Worm (Caenorhabditis elegans) whole organism, early embryonic: ENCODE measurements around the gene Y17G7B.3.

ENCODE experiments used
- B0310.2 ChIP-seq: sonication (generic microtip); optimal IDR thresholded peaks from 2 replicates; lab custom pipeline; 2016; ENCODE audit warnings: mild to moderate bottlenecking, missing genetic modification characterization, missing compliant biosample characterization
- F13C5.2 ChIP-seq: sonication (generic microtip); optimal IDR thresholded peaks from 2 replicates; lab custom pipeline; 2017; ENCODE audit warnings: mild to moderate bottlenecking, missing genetic modification characterization, inconsistent platforms, missing compliant biosample characterization
- aly-1 ChIP-seq: sonication (generic microtip); optimal IDR thresholded peaks from 2 replicates; lab custom pipeline; 2016; ENCODE audit warnings: missing genetic modification characterization, missing compliant biosample characterization
- ama-1 ChIP-seq: fragments of 150-350 bp; optimal IDR thresholded peaks from 2 replicates; lab custom pipeline; 2014
- ceh-13 ChIP-seq: fragments of 200-800 bp; sonication (Bioruptor generic); optimal IDR thresholded peaks from 2 replicates; lab custom pipeline; 2018; ENCODE audit warnings: mild to moderate bottlenecking, missing genetic modification characterization, missing compliant biosample characterization
- ceh-36 ChIP-seq: sonication (generic microtip); optimal IDR thresholded peaks from 2 replicates; lab custom pipeline; 2016; ENCODE audit warnings: missing genetic modification characterization, inconsistent platforms, missing compliant biosample characterization
- ets-7 ChIP-seq: sonication (generic microtip); optimal IDR thresholded peaks from 2 replicates; lab custom pipeline; 2016; ENCODE audit warnings: missing genotype, missing genetic modification characterization, missing compliant biosample characterization
- flt-1 ChIP-seq: fragments of 200-800 bp; sonication (Bioruptor generic); IDR thresholded peaks from 2 replicates; pipeline ENCODE4 v1.3.6; 2022; ENCODE audit warnings: missing genetic modification characterization, missing compliant biosample characterization
- hmbx-1 ChIP-seq: sonication (generic microtip); optimal IDR thresholded peaks from 2 replicates; lab custom pipeline; 2016; ENCODE audit warnings: mild to moderate bottlenecking, missing genetic modification characterization, missing compliant biosample characterization
- hmg-4 ChIP-seq: fragments of 200-800 bp; sonication (Bioruptor generic); optimal IDR thresholded peaks from 2 replicates; lab custom pipeline; 2018; ENCODE audit warnings: mild to moderate bottlenecking, missing genetic modification characterization, missing compliant biosample characterization
- hnd-1 ChIP-seq: sonication (generic microtip); optimal IDR thresholded peaks from 2 replicates; lab custom pipeline; 2016; ENCODE audit warnings: missing genetic modification characterization, missing compliant biosample characterization
- pes-1 ChIP-seq: fragments of 200-800 bp; sonication (Bioruptor generic); IDR thresholded peaks from 2 replicates; pipeline ENCODE4 v1.3.6; 2022; ENCODE audit warnings: missing genetic modification reagents, missing genetic modification characterization, missing compliant biosample characterization
- scrt-1 ChIP-seq: fragments of 200-800 bp; sonication (Bioruptor generic); IDR thresholded peaks from 2 replicates; pipeline ENCODE4 v1.3.6; 2022; ENCODE audit warnings: missing genetic modification characterization, missing compliant biosample characterization
- sea-1 ChIP-seq: fragments of 200-800 bp; sonication (Bioruptor generic); conservative IDR thresholded peaks from 2 replicates; pipeline ENCODE4 v1.3.6; 2022; ENCODE audit warnings: missing genetic modification characterization, missing compliant biosample characterization
- tbx-11 ChIP-seq: fragments of 200-800 bp; sonication (Bioruptor generic); IDR thresholded peaks from 2 replicates; pipeline ENCODE4 v1.3.6; 2022; ENCODE audit warnings: missing genetic modification characterization, missing compliant biosample characterization
- tbx-37 ChIP-seq: fragments of 200-800 bp; sonication (Bioruptor generic); conservative IDR thresholded peaks from 2 replicates; pipeline ENCODE4 v1.3.6; 2022; ENCODE audit warnings: missing genetic modification reagents, missing genetic modification characterization, missing compliant biosample characterization
- tra-4 ChIP-seq: sonication (generic microtip); optimal IDR thresholded peaks from 2 replicates; lab custom pipeline; 2017; ENCODE audit warnings: missing genetic modification characterization, missing compliant biosample characterization

The Y17G7B.3 gene

DNA sequence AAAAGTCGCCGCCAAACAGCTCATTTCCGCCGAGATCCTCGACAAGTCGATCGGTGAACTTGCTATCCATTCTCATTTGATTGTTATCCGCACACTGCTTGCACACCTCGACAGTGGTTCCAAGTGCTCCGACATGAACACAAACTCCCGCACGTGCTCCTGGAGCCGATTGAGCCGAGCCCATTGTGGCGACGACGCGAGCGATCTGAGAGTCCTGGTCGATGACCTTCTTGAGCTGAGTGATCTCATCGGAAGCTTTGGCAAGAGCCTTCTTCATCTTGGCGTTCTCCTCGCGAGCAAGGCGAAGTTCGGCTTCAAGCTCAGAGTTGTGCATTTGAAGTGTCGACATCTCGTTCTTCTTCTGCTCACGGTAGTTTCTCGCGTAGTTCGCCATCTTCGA is 10.3 kb upstream of the Y17G7B.3 start:
- TF ChIP-seq hmg-4 (no peak), sea-1 (GFP tag; lab: Robert Waterston, UW) (no peak), B0310.2 (tag; lab: Kevin White, UChicago) (no peak), F13C5.2 (tag; lab: Kevin White, UChicago) (no peak), aly-1 (tag; lab: Kevin White, UChicago) (no peak), scrt-1 (GFP tag; lab: Robert Waterston, UW) (no peak), ama-1 (lab: Kevin White, UChicago) (no peak)

DNA sequence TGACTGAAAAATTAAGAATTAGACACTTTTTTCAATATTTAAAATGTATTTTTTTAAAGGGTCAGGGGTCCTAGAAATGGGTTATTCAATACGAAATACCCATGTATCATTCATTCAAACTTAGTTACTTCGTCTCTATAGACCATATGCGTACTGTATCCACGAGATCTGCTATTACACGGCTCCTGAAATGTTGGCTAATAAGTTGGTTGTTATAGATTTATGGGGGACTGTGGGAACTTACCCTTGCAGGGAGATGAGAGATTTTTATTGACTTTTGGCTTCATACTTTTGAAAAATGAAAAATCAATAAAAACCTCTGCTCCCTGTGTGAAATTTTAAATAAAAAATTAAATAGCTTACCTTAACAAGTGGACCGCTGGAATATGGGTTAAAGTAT is 9.9 kb upstream of the Y17G7B.3 start:
- TF ChIP-seq flt-1 (no peak), hmbx-1 (tag; lab: Kevin White, UChicago) (no peak), tbx-37 (GFP tag; lab: Robert Waterston, UW) (no peak), pes-1 (no peak), scrt-1 (GFP tag; lab: Robert Waterston, UW) (no peak), ceh-36 (tag; lab: Kevin White, UChicago) (no peak), tbx-11 (GFP tag; lab: Robert Waterston, UW) (no peak), ceh-13 (GFP tag; lab: Kevin White, UChicago) (no peak), hnd-1 (no peak), B0310.2 (tag; lab: Kevin White, UChicago) (no peak), F13C5.2 (tag; lab: Kevin White, UChicago) (no peak), aly-1 (tag; lab: Kevin White, UChicago) (no peak), hmg-4 (no peak), ama-1 (lab: Kevin White, UChicago) (no peak), ets-7 (no peak), sea-1 (GFP tag; lab: Robert Waterston, UW) (no peak)

DNA sequence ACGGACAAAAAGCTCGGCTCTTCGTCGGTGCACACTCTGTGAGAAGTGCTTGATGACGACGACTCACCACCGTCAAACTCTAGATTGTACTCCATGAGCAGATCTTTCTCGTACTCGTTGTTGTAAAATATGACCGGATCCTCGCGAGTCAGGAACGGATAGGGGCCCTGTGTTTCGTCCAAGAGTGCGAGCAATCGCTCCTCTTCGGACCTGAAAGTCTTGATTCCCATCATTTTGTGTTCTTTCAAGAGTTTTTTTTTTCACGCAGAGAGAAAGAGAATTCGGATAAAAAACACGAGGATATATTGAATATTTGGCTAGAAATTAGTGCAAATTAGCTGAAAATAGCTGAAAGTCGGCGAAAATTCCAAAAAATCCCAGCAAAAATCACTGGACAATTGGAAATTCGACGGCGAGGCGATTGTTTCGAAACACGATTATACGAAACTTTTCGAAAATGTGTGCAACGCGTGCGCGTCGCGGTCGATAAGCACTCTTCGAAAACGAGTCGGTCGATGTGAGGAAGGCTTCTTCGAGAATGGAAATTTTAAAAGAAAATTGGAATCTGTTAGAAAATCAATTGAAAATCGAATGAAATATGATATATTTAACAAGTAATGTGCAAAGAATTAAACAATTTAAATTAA is 9.3 kb upstream of the Y17G7B.3 start, which contains the start of the genes ash-2 and Y17G7B.20:
Gene ash-2 (plus strand): TSS at position 390 of the 647 bp plus-strand sequence.
Gene Y17G7B.20 (minus strand): TSS at position 396 of the 647 bp plus-strand sequence.
- TF ChIP-seq flt-1 (no peak), tbx-37 (GFP tag; lab: Robert Waterston, UW) (no peak), aly-1 (tag; lab: Kevin White, UChicago) (no peak), ama-1 (lab: Kevin White, UChicago) (peak; percentile 72), F13C5.2 (tag; lab: Kevin White, UChicago) (peak; percentile 74), scrt-1 (GFP tag; lab: Robert Waterston, UW) (no peak), B0310.2 (tag; lab: Kevin White, UChicago) (no peak), hmg-4 (peak; percentile 58)

DNA sequence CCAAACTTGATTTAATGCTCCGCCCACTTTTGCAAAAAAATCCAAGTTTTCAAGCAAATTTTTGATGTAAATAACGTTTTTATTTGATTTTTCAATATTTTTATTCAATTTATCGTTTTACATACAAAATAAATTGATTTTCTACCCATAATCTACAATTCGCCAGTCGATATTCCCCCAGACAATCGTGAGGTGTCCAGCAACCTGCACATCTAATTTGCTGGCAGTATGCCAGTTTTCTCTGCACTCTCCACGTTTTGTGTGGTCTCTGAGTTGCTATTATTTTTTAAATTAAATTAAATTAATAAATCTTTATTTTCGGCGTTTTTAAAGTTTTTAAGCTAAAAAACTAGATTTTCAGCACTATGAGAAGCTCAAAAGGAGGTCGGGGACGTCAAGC is 8.7 kb upstream of the Y17G7B.3 start:
- TF ChIP-seq tbx-37 (GFP tag; lab: Robert Waterston, UW) (0 out of 2 replicates have a peak, but pooled peaks have one; percentile 35), pes-1 (0 out of 2 replicates have a peak, but pooled peaks have one; percentile 41), aly-1 (tag; lab: Kevin White, UChicago) (no peak), F13C5.2 (tag; lab: Kevin White, UChicago) (peak; percentile 62)

DNA sequence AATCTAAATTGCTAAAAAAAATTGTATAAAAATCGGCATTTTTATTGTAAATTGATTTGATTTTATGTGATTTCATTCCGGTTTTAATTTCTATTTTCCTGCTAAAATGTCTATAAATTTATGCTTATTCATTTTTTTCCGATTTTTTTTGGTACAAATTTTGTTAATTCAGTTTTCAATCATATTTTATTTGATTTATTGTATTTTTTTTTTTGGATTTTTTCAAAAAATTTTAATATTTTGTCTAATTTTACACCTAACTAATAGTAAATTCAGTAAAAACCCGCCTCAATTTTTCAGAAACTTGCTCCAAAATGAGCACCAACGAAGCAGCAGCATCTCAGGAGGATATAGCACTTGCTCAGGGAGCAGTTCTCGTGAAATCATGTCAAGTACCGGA is 3.9 kb downstream of the Y17G7B.3 start, which contains the start of gene dhps-1:
Gene dhps-1 (plus strand): TSS at position 301 of the 400 bp plus-strand sequence.
- TF ChIP-seq ets-7: no peak
- no peak for TF ChIP-seq hnd-1
- no peak for TF ChIP-seq ceh-13 (GFP tag; lab: Kevin White, UChicago)
- no peak for TF ChIP-seq tra-4 (tag; lab: Kevin White, UChicago)
- TF ChIP-seq B0310.2 (tag; lab: Kevin White, UChicago): no peak
- TF ChIP-seq tbx-11 (GFP tag; lab: Robert Waterston, UW): no peak
- no peak for TF ChIP-seq flt-1
- TF ChIP-seq F13C5.2 (tag; lab: Kevin White, UChicago): no peak
- TF ChIP-seq aly-1 (tag; lab: Kevin White, UChicago): no peak

DNA sequence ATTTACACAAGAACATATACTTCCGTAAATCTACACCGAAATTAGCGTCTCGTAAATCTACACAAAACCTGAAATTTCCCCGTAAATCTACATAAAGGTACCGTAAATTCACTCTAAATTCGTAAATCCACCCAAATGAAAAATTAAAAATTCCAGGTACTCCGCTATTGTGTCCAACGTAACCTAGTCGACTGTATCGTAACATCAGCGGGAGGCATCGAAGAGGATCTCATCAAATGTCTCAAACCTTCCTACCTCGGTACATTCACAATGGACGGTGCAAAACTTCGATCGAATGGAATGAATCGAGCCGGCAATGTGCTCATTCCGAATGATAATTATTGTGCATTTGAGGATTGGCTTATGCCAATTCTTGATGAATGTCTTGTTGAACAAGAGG is 6.1 kb downstream of the Y17G7B.3 start:
- TF ChIP-seq ets-7 (no peak), hmbx-1 (tag; lab: Kevin White, UChicago) (no peak), pes-1 (no peak), hnd-1 (no peak), B0310.2 (tag; lab: Kevin White, UChicago) (no peak), tbx-37 (GFP tag; lab: Robert Waterston, UW) (no peak), ceh-13 (GFP tag; lab: Kevin White, UChicago) (no peak), aly-1 (tag; lab: Kevin White, UChicago) (no peak), ceh-36 (tag; lab: Kevin White, UChicago) (no peak), F13C5.2 (tag; lab: Kevin White, UChicago) (no peak), flt-1 (no peak), hmg-4 (no peak), sea-1 (GFP tag; lab: Robert Waterston, UW) (no peak), tbx-11 (GFP tag; lab: Robert Waterston, UW) (no peak), scrt-1 (GFP tag; lab: Robert Waterston, UW) (no peak), ama-1 (lab: Kevin White, UChicago) (no peak), tra-4 (tag; lab: Kevin White, UChicago) (no peak)

DNA sequence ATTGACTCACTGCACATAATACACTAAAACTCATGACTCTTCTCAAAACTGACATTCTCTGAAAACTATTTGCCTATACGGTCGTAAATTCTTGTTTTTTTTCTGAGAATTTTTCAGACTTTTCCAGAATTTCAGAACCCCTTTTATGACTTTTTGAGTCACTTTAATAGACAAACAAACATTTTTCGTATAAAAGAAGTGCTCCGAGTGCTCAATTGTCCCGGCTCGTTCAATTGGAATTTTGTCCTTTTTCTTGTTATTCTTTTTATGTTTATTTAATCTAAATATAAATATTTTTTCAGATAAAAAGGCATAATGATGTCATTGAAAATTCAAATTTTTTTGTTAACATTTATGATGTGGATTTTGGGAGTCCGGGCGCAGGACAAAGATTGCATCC is 10.1 kb downstream of the Y17G7B.3 start, which contains the start of gene Y17G7B.23:
Gene Y17G7B.23 (plus strand): TSS at position 301 of the 400 bp plus-strand sequence.
- TF ChIP-seq tbx-37 (GFP tag; lab: Robert Waterston, UW) (no peak), pes-1 (no peak)

DNA sequence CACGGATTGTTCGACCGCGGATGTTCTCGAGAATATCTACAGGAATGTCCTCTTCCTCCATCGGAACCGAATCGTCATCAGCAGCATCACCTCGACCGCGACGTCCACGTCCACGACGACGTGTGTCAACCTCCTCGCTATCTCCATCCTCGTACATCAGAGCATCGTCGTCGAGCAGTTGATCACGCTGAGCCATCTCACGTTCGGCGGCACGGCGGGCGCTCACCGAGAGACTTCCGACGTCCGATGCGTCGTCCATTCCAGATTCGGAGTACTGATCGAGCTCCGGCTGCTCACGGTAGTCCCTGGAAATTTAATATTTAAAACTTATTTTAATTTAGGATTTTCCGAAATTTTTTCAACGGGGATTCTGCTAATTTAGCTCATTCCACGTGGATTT is 17.2 kb downstream of the Y17G7B.3 start:
- TF ChIP-seq ama-1 (lab: Kevin White, UChicago): no peak
- TF ChIP-seq sea-1 (GFP tag; lab: Robert Waterston, UW): no peak
- no peak for TF ChIP-seq aly-1 (tag; lab: Kevin White, UChicago)
- no peak for TF ChIP-seq tra-4 (tag; lab: Kevin White, UChicago)
- TF ChIP-seq ceh-13 (GFP tag; lab: Kevin White, UChicago): no peak
- TF ChIP-seq hmg-4: no peak
- TF ChIP-seq hnd-1: no peak
- TF ChIP-seq ets-7: no peak
- no peak for TF ChIP-seq pes-1
- no peak for TF ChIP-seq hmbx-1 (tag; lab: Kevin White, UChicago)
- TF ChIP-seq flt-1: no peak
- no peak for TF ChIP-seq F13C5.2 (tag; lab: Kevin White, UChicago)
- no peak for TF ChIP-seq ceh-36 (tag; lab: Kevin White, UChicago)
- TF ChIP-seq tbx-11 (GFP tag; lab: Robert Waterston, UW): no peak
